Worm (Caenorhabditis elegans): Measurements from ENCODE around the gene C35B1.2.

DNA sequence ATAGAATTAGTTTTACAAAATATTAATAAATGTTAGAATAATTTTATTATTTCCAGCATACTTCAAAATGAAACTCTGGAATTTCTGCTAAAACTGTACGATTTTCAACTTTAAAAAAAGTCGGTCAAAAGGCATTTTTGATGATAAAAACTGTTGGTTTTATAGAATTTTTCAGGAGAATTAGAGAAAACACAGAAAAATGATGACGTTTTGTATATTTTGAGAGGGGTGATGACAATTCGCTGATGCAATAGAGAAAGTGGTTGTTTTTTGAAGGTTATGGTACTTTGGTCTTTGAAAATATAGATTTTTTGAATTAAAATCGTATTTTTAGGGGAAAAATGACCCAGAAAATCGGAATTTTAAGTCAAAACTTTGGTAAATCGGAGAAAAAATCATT, 990 bp upstream of the C35B1.2 start:
- TF ChIP-seq dao-5 (tag; optimal IDR thresholded peaks at IDR 0.05) (no peak), him-1 (tag; optimal IDR thresholded peaks at IDR 0.05) (no peak), W03F9.2 (tag; optimal IDR thresholded peaks at IDR 0.05) (peak; percentile 2)

Data from whole organism, L4/young adult.